Fruit fly (Drosophila melanogaster) whole organism, prepupa: ENCODE measurements around the gene Rab6.

Experiments
- CG11294 ChIP-seq: fragments of 200-800 bp; sonication (Bioruptor generic); IDR thresholded peaks from 2 replicates; pipeline ENCODE4 v1.3.6; 2022; ENCODE audit warnings: missing biosample characterization, missing genetic modification characterization
- CG31627 ChIP-seq: fragments of 200-800 bp; sonication (Bioruptor generic); optimal IDR thresholded peaks from 3 replicates; lab custom pipeline; 2016; ENCODE audit warnings: missing biosample characterization, missing genetic modification characterization
- Eip75B ChIP-seq: fragments of 200-800 bp; sonication (Bioruptor generic); optimal IDR thresholded peaks from 3 replicates; lab custom pipeline; 2016; ENCODE audit warnings: missing biosample characterization, missing genetic modification characterization
- OdsH ChIP-seq: fragments of 200-800 bp; sonication (Bioruptor generic); optimal IDR thresholded peaks from 3 replicates; lab custom pipeline; 2016; ENCODE audit warnings: missing biosample characterization, missing genetic modification characterization
- Sox102F ChIP-seq: fragments of 200-800 bp; sonication (Bioruptor generic); optimal IDR thresholded peaks from 2 replicates; lab custom pipeline; 2016; ENCODE audit warnings: missing biosample characterization, mild to moderate bottlenecking, missing genetic modification characterization
- achi ChIP-seq: fragments of 200-800 bp; sonication (Bioruptor generic); optimal IDR thresholded peaks from 3 replicates; lab custom pipeline; 2016; ENCODE audit warnings: missing biosample characterization, missing genetic modification characterization
- topi ChIP-seq: fragments of 200-800 bp; sonication (Bioruptor generic); optimal IDR thresholded peaks from 3 replicates; lab custom pipeline; 2016; ENCODE audit warnings: missing biosample characterization, missing genetic modification characterization

- TF ChIP-seq CG31627 (GFP tag; lab: Kevin White, UChicago) (no peak), CG11294 (GFP tag; lab: Robert Waterston, UW) (no peak), topi (GFP tag; lab: Kevin White, UChicago) (no peak), Sox102F (GFP tag; lab: Kevin White, UChicago) (no peak), OdsH (GFP tag; lab: Kevin White, UChicago) (no peak), Eip75B (GFP tag; lab: Kevin White, UChicago) (no peak), achi (GFP tag; lab: Kevin White, UChicago) (no peak)
Observed at dm6 chr2L:12089145-12089544, 19.8 kb downstream of the Rab6 start.
